Fruit fly (Drosophila melanogaster) whole organism, adult: Measurements from ENCODE around the gene CG17233.

ENCODE experiments used
- CG5204 ChIP-seq: fragments of 200-800 bp; sonication (Bioruptor generic); optimal IDR thresholded peaks from 2 replicates; lab custom pipeline; 2016; ENCODE audit warnings: missing biosample characterization, missing genetic modification characterization
- cic ChIP-seq: fragments of 200-800 bp; sonication (Bioruptor generic); optimal IDR thresholded peaks from 2 replicates; lab custom pipeline; 2017; ENCODE audit warnings: missing biosample characterization, mild to moderate bottlenecking, missing genetic modification characterization, moderate library complexity

The CG17233 gene

DNA sequence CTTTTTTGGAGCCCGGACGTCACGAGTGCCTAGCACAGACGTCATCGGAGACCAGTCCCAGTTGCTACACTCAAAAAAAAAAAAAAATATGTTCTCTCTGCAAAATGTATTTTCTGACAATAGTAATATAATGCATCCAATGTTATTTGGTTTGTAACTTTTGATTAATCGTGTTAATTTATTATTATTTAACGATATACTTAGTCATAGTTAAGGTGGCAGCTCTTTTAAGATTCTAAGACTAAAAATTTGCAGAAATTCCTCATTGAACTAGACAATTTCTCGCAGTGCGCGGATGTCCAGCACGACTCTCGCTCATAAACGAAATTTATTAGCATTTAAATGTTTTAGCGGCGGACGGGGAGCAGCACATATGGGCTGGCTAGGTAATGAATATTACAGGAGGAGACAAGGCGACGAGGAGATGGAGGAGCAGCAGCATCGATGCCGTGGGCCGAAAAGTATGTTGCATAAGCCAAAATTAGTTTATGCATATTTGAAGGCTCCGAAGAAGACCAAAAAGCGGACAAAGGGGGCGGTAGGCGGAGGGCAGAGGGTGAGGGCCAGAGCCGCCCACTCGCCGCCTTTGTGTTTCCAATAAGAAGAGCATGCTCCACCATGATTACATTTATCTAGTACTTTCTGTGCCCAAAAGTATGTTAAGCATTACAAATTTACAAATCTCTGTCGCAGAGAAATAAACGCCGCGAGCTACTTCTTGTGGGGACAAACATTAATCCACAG, 58.2 kb downstream of the CG17233 start:
- TF ChIP-seq cic (GFP tag; lab: Kevin White, UChicago): no peak
- peak; percentile 7 for TF ChIP-seq CG5204
